Worm (Caenorhabditis elegans): ENCODE measurements around the gene dnj-5.

ce11 chrII:6884568-6884967 is 26.5 kb upstream of the dnj-5 start:
- TF ChIP-seq hmbx-1 (tag; optimal IDR thresholded peaks at IDR 0.05): no peak
- no peak for TF ChIP-seq ama-1 (optimal IDR thresholded peaks at IDR 0.05)
- no peak for TF ChIP-seq flt-1 (GFP tag; IDR thresholded peaks at IDR 0.05)
- no peak for TF ChIP-seq scrt-1 (GFP tag; IDR thresholded peaks at IDR 0.05)
- no peak for TF ChIP-seq hmg-4 (GFP tag; optimal IDR thresholded peaks at IDR 0.05)
